Worm (Caenorhabditis elegans): ENCODE data around the gene fbxo-11.2.

- TF ChIP-seq nhr-237 (tag; optimal IDR thresholded peaks at IDR 0.05) (no peak), unc-62 (GFP tag; optimal IDR thresholded peaks at IDR 0.05) (no peak), efl-1 (optimal IDR thresholded peaks at IDR 0.05) (no peak), efl-1 (GFP tag; optimal IDR thresholded peaks at IDR 0.05 in 1 of 2) (no peak), unc-30 (tag; optimal IDR thresholded peaks at IDR 0.05) (no peak), aly-2 (tag; optimal IDR thresholded peaks at IDR 0.05) (no peak), efl-3 (GFP tag; optimal IDR thresholded peaks at IDR 0.05) (no peak), C16A3.4 (tag; optimal IDR thresholded peaks at IDR 0.05) (no peak), ceh-63 (GFP tag; optimal IDR thresholded peaks at IDR 0.05) (no peak), tlp-1 (tag; optimal IDR thresholded peaks at IDR 0.05) (no peak), ztf-4 (tag; optimal IDR thresholded peaks at IDR 0.05) (no peak), ceh-82 (tag; optimal IDR thresholded peaks at IDR 0.05) (no peak), nhr-11 (tag; optimal IDR thresholded peaks at IDR 0.05) (no peak)
These were observed 56.5 kb downstream of the fbxo-11.2 start for ce11 chrIII:996564-996963.

All from whole organism, L1 larva.